Worm (Caenorhabditis elegans): ENCODE measurements around the gene M01H9.2.

Gene M01H9.2

ce11 chrIV:4473767-4474166, 10.7 kb upstream of the M01H9.2 start:
- TF ChIP-seq egl-18 (GFP tag; IDR thresholded peaks at IDR 0.05) (no peak), pha-4 (tag; optimal IDR thresholded peaks at IDR 0.05) (no peak), mes-4 (tag; optimal IDR thresholded peaks at IDR 0.05) (no peak), ceh-79 (tag; optimal IDR thresholded peaks at IDR 0.05) (no peak), lin-40 (tag; optimal IDR thresholded peaks at IDR 0.05) (no peak), hlh-26 (GFP tag; conservative IDR thresholded peaks at IDR 0.05) (no peak), ztf-22 (GFP tag; optimal IDR thresholded peaks at IDR 0.05) (no peak), lin-26 (GFP tag; IDR thresholded peaks at IDR 0.05) (no peak), hlh-12 (tag; optimal IDR thresholded peaks at IDR 0.05) (no peak), ztf-26 (tag; optimal IDR thresholded peaks at IDR 0.05) (peak; percentile 50), T26A5.8 (tag; optimal IDR thresholded peaks at IDR 0.05) (no peak), lin-54 (GFP tag; optimal IDR thresholded peaks at IDR 0.05) (no peak), nhr-80 (tag; optimal IDR thresholded peaks at IDR 0.05) (no peak), lir-1 (GFP tag; conservative IDR thresholded peaks at IDR 0.05) (no peak), ztf-18 (tag; optimal IDR thresholded peaks at IDR 0.05) (no peak), B0035.1 (tag; optimal IDR thresholded peaks at IDR 0.05) (no peak), rcor-1 (GFP tag; IDR thresholded peaks at IDR 0.05) (no peak), bed-1 (GFP tag; IDR thresholded peaks at IDR 0.05) (no peak), ceh-58 (GFP tag; IDR thresholded peaks at IDR 0.05) (no peak), nhr-90 (tag; optimal IDR thresholded peaks at IDR 0.05) (no peak), mxl-1 (tag; optimal IDR thresholded peaks at IDR 0.05) (no peak), ZK185.1 (tag; optimal IDR thresholded peaks at IDR 0.05; ENCODE audit: poor library complexity, severe bottlenecking) (no peak), cebp-2 (GFP tag; IDR thresholded peaks at IDR 0.05) (no peak), C17E4.6 (GFP tag; IDR thresholded peaks at IDR 0.05) (no peak), B0336.3 (GFP tag; IDR thresholded peaks at IDR 0.05) (peak; percentile 64), fkh-3 (tag; optimal IDR thresholded peaks at IDR 0.05) (no peak), ztf-6 (GFP tag; IDR thresholded peaks at IDR 0.05) (no peak), attf-5 (GFP tag; optimal IDR thresholded peaks at IDR 0.05) (no peak), mel-28 (tag; optimal IDR thresholded peaks at IDR 0.05; ENCODE audit: borderline replicate concordance) (no peak), akir-1 (GFP tag; optimal IDR thresholded peaks at IDR 0.05) (no peak), sptf-2 (GFP tag; optimal IDR thresholded peaks at IDR 0.05) (no peak), repo-1 (tag; optimal IDR thresholded peaks at IDR 0.05) (no peak), hrde-1 (tag; optimal IDR thresholded peaks at IDR 0.05; ENCODE audit: borderline replicate concordance) (no peak), F33H1.4 (GFP tag; IDR thresholded peaks at IDR 0.05) (no peak), D2030.7 (GFP tag; IDR thresholded peaks at IDR 0.05) (no peak), madf-6 (GFP tag; IDR thresholded peaks at IDR 0.05) (no peak), hsf-1 (GFP tag; IDR thresholded peaks at IDR 0.05) (no peak), nhr-27 (tag; optimal IDR thresholded peaks at IDR 0.05) (no peak), rec-8 (tag; optimal IDR thresholded peaks at IDR 0.05) (no peak), dox-1 (GFP tag; IDR thresholded peaks at IDR 0.05) (peak; percentile 51; the same call in 1 of the 2 replicates), B0019.2 (GFP tag; conservative IDR thresholded peaks at IDR 0.05) (no peak), tbp1 (GFP tag; optimal IDR thresholded peaks at IDR 0.05) (no peak), F57C9.4 (tag; optimal IDR thresholded peaks at IDR 0.05) (no peak), unc-62 (GFP tag; optimal IDR thresholded peaks at IDR 0.05) (no peak), nhr-179 (tag; optimal IDR thresholded peaks at IDR 0.05) (no peak), Y56A3A.18 (GFP tag; IDR thresholded peaks at IDR 0.05) (no peak), atf-7 (tag; optimal IDR thresholded peaks at IDR 0.05) (peak; percentile 60), ceh-91 (GFP tag; IDR thresholded peaks at IDR 0.05) (no peak), ceh-40 (GFP tag; IDR thresholded peaks at IDR 0.05) (no peak), egrh-3 (GFP tag; IDR thresholded peaks at IDR 0.05) (peak; percentile 51; the same call in 1 of the 2 replicates), bed-2 (GFP tag; IDR thresholded peaks at IDR 0.05) (no peak)
